Worm (Caenorhabditis elegans): ENCODE data around the gene T28D6.7.

Gene T28D6.7

DNA sequence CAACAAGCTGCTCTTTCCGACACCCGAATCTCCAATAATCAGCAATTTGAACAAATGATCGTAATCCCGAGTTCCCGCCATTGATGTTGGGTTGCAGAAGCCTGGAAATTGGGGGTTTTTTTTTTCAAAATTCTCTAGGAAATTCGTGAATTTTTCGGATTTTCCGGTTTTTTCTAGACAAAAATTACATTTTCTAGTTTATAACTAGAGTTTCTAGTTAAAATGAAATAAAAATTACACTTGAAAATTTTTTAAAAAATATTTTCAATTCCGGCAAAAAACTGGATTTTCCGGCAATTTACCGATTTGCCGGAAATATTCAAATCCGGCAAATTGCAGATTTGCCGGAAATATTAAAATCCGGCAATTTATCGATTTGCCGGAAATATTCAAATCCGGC is 34.8 kb downstream of the T28D6.7 start, which contains the start of gene rab-35:
rab-35 (minus strand) TSS at position 101 of the 400 bp plus-strand sequence.
- TF ChIP-seq lsy-12 (tag; optimal IDR thresholded peaks at IDR 0.05) (no peak), ceh-9 (tag; optimal IDR thresholded peaks at IDR 0.05) (no peak), unc-62 (GFP tag; optimal IDR thresholded peaks at IDR 0.05) (no peak), ceh-82 (tag; optimal IDR thresholded peaks at IDR 0.05) (no peak), pqm-1 (tag; optimal IDR thresholded peaks at IDR 0.05) (no peak), nhr-67 (tag; optimal IDR thresholded peaks at IDR 0.05) (no peak), unc-39 (tag; optimal IDR thresholded peaks at IDR 0.05) (no peak), ceh-16 (tag; optimal IDR thresholded peaks at IDR 0.05) (no peak), tbx-2 (tag; optimal IDR thresholded peaks at IDR 0.05) (no peak), R02D3.7 (tag; optimal IDR thresholded peaks at IDR 0.05) (no peak)

Data from whole organism, L3 larva.